Worm (Caenorhabditis elegans): ENCODE data around the gene C14A4.13.

- TF ChIP-seq ama-1 (optimal IDR thresholded peaks at IDR 0.05): no peak
- TF ChIP-seq F13C5.2 (tag; optimal IDR thresholded peaks at IDR 0.05): no peak
- TF ChIP-seq tra-4 (tag; optimal IDR thresholded peaks at IDR 0.05): no peak
- TF ChIP-seq ets-7 (tag; optimal IDR thresholded peaks at IDR 0.05): no peak
- no peak for TF ChIP-seq tbx-11 (GFP tag; IDR thresholded peaks at IDR 0.05)
- TF ChIP-seq sea-1 (GFP tag; conservative IDR thresholded peaks at IDR 0.05): no peak
- no peak for TF ChIP-seq hmbx-1 (tag; optimal IDR thresholded peaks at IDR 0.05)
- TF ChIP-seq ceh-13 (GFP tag; optimal IDR thresholded peaks at IDR 0.05): no peak
- TF ChIP-seq pes-1 (GFP tag; IDR thresholded peaks at IDR 0.05): no peak
- TF ChIP-seq ceh-36 (tag; optimal IDR thresholded peaks at IDR 0.05): no peak
- TF ChIP-seq tbx-37 (GFP tag; conservative IDR thresholded peaks at IDR 0.05): no peak
- no peak for TF ChIP-seq hnd-1 (tag; optimal IDR thresholded peaks at IDR 0.05)
- TF ChIP-seq hmg-4 (GFP tag; optimal IDR thresholded peaks at IDR 0.05): no peak
- TF ChIP-seq flt-1 (GFP tag; IDR thresholded peaks at IDR 0.05): no peak
These were observed 16.1 kb upstream of the C14A4.13 start, which contains the start of gene srv-2 for ce11 chrII:10602184-10602583.
